Worm (Caenorhabditis elegans) whole organism, L1 larva: ENCODE results near the gene mec-3.

Experiments
- ama-1 ChIP-seq: fragments of 150-350 bp; optimal IDR thresholded peaks from 2 replicates; lab custom pipeline; 2014
- elt-3 ChIP-seq, 6 experiments: fragments of 150-350 bp in 1 of 6; sonication (generic microtip); optimal IDR thresholded peaks; 2 replicates each; lab custom pipeline; 2017 to 2018; ENCODE audit warnings: missing biosample characterization in 6 of 6, missing genetic modification characterization in 6 of 6, inconsistent platforms in 1 of 6
- lin-15B ChIP-seq: fragments of 150-350 bp; sonication (generic microtip); optimal IDR thresholded peaks from 3 replicates; lab custom pipeline; 2014; ENCODE audit warnings: missing biosample characterization, missing genetic modification characterization

- no peak for TF ChIP-seq lin-15B (tag; lab: Kevin White, UChicago)
- TF ChIP-seq elt-3 (tag; optimal IDR thresholded peaks at IDR 0.05; lab: Kevin White, UChicago): no peak
- no peak for TF ChIP-seq ama-1
Measured at ce11 chrIV:10467347-10467746, 5.7 kb upstream of the mec-3 start.
